Worm (Caenorhabditis elegans) whole organism, mixed stage, embryonic: ENCODE measurements around the gene cest-30.

Experiments used
- nhr-76 ChIP-seq: sonication (generic microtip); optimal IDR thresholded peaks from 2 replicates; lab custom pipeline; 2017; ENCODE audit warnings: missing biosample characterization, missing genetic modification characterization
- pha-4 ChIP-seq: fragments of 150-350 bp; optimal IDR thresholded peaks from 2 replicates; lab custom pipeline; 2018; ENCODE audit warnings: missing biosample characterization, missing genetic modification reagents, missing genetic modification characterization

DNA sequence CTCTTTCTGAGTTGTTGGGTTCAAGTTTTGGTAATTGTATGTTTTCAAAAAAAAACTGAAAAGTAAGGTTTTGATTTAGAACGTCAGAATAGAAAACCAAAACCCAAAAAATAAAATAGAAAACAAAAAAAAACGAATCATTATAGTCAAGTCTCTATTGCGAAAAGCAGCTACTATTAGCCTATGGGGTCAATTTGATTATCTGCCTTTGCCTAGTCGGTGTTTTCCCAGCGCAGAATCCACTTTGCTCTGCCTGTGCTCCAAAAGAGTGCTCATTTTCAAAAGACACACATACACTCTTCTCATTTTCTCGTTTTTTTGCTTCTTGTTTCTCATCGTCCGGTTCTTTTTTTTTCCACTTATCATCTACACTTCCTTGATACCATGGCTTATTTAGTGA is 25.8 kb upstream of the cest-30 start:
- TF ChIP-seq nhr-76 (tag; lab: Kevin White, UChicago) (no peak), pha-4 (tag; lab: Kevin White, UChicago) (no peak)
